Worm (Caenorhabditis elegans): Measurements from ENCODE around the gene twk-18.

ce11 chrX:8957974-8958373 lies 30.0 kb upstream of the twk-18 start:
- TF ChIP-seq snpc-4 (tag; optimal IDR thresholded peaks at IDR 0.05) (no peak), zfp-2 (tag; optimal IDR thresholded peaks at IDR 0.05) (no peak), mdt-29 (GFP tag; IDR thresholded peaks at IDR 0.05) (no peak)
